Fruit fly (Drosophila melanogaster) whole organism: Measurements from ENCODE around the gene SPoCk.

Experiments
- CG8478 ChIP-seq: fragments of >200 bp; optimal IDR thresholded peaks from 2 replicates; lab custom pipeline; 2018; ENCODE audit warnings: inconsistent platforms
- EcR ChIP-seq, 2 experiments: fragments of >200 bp; optimal IDR thresholded peaks; 2 replicates each; lab custom pipeline; 2017; ENCODE audit warnings: missing biosample characterization in 2 of 2, missing genetic modification characterization in 2 of 2, missing genetic modification reagents in 2 of 2
- pan ChIP-seq: fragments of >200 bp; optimal IDR thresholded peaks from 2 replicates; lab custom pipeline; 2017
- psq ChIP-seq: fragments of >200 bp; optimal IDR thresholded peaks from 2 replicates; lab custom pipeline; 2017
- usp ChIP-seq: fragments of >200 bp; optimal IDR thresholded peaks from 2 replicates; lab custom pipeline; 2017; ENCODE audit warnings: missing biosample characterization, missing genetic modification characterization, mixed read lengths

DNA sequence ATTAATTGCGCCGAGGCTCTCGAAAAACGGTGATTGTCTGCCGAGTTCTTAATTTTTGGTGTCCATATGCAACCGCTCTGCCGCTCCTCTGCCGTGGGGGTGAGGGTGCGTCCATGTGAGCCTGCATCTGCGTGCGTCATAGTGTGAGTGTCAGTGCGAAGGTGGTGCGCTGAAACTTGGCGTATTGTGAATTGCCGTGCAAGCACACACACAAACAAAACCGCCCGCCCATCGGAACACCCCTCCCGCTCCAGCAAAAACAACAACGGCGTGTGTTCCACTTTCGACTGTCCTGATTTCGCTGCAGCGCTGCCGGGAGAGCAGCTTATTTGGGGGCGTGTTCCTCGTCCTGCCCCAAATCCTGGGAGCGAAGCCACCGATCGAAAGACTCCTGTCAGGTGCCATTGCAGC is 7.1 kb upstream of the SPoCk start:
- no peak for TF ChIP-seq psq
- no peak for TF ChIP-seq pan
- no peak for TF ChIP-seq usp (GFP tag; lab: Kevin White, UChicago)
- no peak for TF ChIP-seq CG8478
- no peak for TF ChIP-seq EcR (GFP tag; optimal IDR thresholded peaks at IDR 0.05; lab: Kevin White, UChicago)
